Fruit fly (Drosophila melanogaster) whole organism, wandering third instar larva: Measurements from ENCODE around the gene ctrip.
A peak's percentile ranks its signal among the peaks of the same experiment; 100 is the strongest.

Experiments
- Abd-B ChIP-seq: fragments of >200 bp; optimal IDR thresholded peaks from 2 replicates; lab custom pipeline; 2017; ENCODE audit warnings: missing biosample characterization, missing genetic modification characterization
- CrebA ChIP-seq: fragments of 200-800 bp; sonication (Bioruptor generic); optimal IDR thresholded peaks from 2 replicates; lab custom pipeline; 2016; ENCODE audit warnings: missing biosample characterization, mild to moderate bottlenecking, missing genetic modification characterization, borderline replicate concordance
- Dfd ChIP-seq: fragments of >200 bp; optimal IDR thresholded peaks from 2 replicates; lab custom pipeline; 2017; ENCODE audit warnings: missing biosample characterization, missing genetic modification characterization
- Dif ChIP-seq: fragments of 200-275, 200-300 bp; sonication (Bioruptor generic); optimal IDR thresholded peaks from 2 replicates; lab custom pipeline; 2018; ENCODE audit warnings: missing biosample characterization, missing genetic modification characterization; ENCODE audit not compliant: partially characterized antibody
- GATAd ChIP-seq: sonication (Bioruptor generic); optimal IDR thresholded peaks from 2 replicates; lab custom pipeline; 2016; ENCODE audit warnings: missing biosample characterization, missing genetic modification characterization
- HLH106 ChIP-seq: fragments of 200-800 bp; optimal IDR thresholded peaks from 3 replicates; lab custom pipeline; 2019; ENCODE audit warnings: missing biosample characterization, mild to moderate bottlenecking, missing genetic modification characterization, moderate library complexity
- Hnf4 ChIP-seq: fragments of 200-800 bp; sonication (Bioruptor generic); optimal IDR thresholded peaks from 2 replicates; lab custom pipeline; 2016; ENCODE audit warnings: missing biosample characterization, mild to moderate bottlenecking, missing genetic modification characterization
- Hr78 ChIP-seq: fragments of >200 bp; optimal IDR thresholded peaks from 2 replicates; lab custom pipeline; 2017; ENCODE audit warnings: missing biosample characterization, missing genetic modification characterization
- Hr83 ChIP-seq: fragments of 200-300 bp; sonication (Bioruptor generic); optimal IDR thresholded peaks from 2 replicates; lab custom pipeline; 2016; ENCODE audit warnings: missing biosample characterization, mild to moderate bottlenecking, missing genetic modification characterization, moderate library complexity; ENCODE audit not compliant: poor library complexity, severe bottlenecking
- Jra ChIP-seq: sonication (Bioruptor generic); optimal IDR thresholded peaks from 2 replicates; lab custom pipeline; 2016; ENCODE audit warnings: missing biosample characterization, missing genetic modification characterization
- Myc ChIP-seq: fragments of >200 bp; optimal IDR thresholded peaks from 2 replicates; lab custom pipeline; 2017
- N ChIP-seq: fragments of >200 bp; optimal IDR thresholded peaks from 2 replicates; lab custom pipeline; 2018; ENCODE audit warnings: missing biosample characterization, missing external identifiers, missing genetic modification characterization
- OdsH ChIP-seq: fragments of 200-800 bp; sonication (Bioruptor generic); optimal IDR thresholded peaks from 2 replicates; lab custom pipeline; 2016; ENCODE audit warnings: missing biosample characterization, mild to moderate bottlenecking, missing genetic modification characterization
- Rel ChIP-seq, 2 experiments: fragments of 200-800 bp; sonication (Bioruptor generic) in 1 of 2; optimal IDR thresholded peaks; 2 replicates in 1 of 2; 3 replicates in 1 of 2; lab custom pipeline; 2016 to 2019; ENCODE audit warnings: mild to moderate bottlenecking in 2 of 2, missing biosample characterization in 2 of 2, missing genetic modification characterization in 2 of 2, moderate library complexity in 1 of 2
- Vsx2 ChIP-seq: fragments of 200-300, 225-300 bp; sonication (Bioruptor generic); optimal IDR thresholded peaks from 2 replicates; lab custom pipeline; 2018; ENCODE audit warnings: missing biosample characterization, missing genetic modification characterization; ENCODE audit not compliant: partially characterized antibody
- dl ChIP-seq, 2 experiments: fragments of 175-275, 200-275 bp in 1 of 2; fragments of 200-275 bp in 1 of 2; sonication (Bioruptor generic); optimal IDR thresholded peaks; lab custom pipeline; 2018; ENCODE audit warnings: mild to moderate bottlenecking in 2 of 2, missing biosample characterization in 2 of 2, missing genetic modification characterization in 2 of 2, moderate library complexity in 2 of 2; ENCODE audit not compliant: partially characterized antibody in 2 of 2, insufficient read depth in 1 of 2
- dmrt93B ChIP-seq: fragments of 200-800 bp; sonication (Bioruptor generic); optimal IDR thresholded peaks from 2 replicates; lab custom pipeline; 2018; ENCODE audit warnings: missing biosample characterization, mild to moderate bottlenecking, missing genetic modification characterization
- ey ChIP-seq: fragments of 200-800 bp; sonication (Bioruptor generic); optimal IDR thresholded peaks from 2 replicates; lab custom pipeline; 2016; ENCODE audit warnings: missing biosample characterization, missing genetic modification characterization
- foxo ChIP-seq, 2 experiments: fragments of 200-800 bp; sonication (Bioruptor generic); optimal IDR thresholded peaks; 2 replicates in 1 of 2; 3 replicates in 1 of 2; lab custom pipeline; 2016 to 2017; ENCODE audit warnings: missing biosample characterization in 2 of 2, missing genetic modification characterization in 2 of 2
- fru ChIP-seq: fragments of 200-800 bp; sonication (Bioruptor generic); optimal IDR thresholded peaks from 3 replicates; lab custom pipeline; 2016; ENCODE audit warnings: missing biosample characterization, mild to moderate bottlenecking, missing genetic modification characterization
- h ChIP-seq: fragments of 200-800 bp; sonication (Bioruptor generic); optimal IDR thresholded peaks from 3 replicates; lab custom pipeline; 2016; ENCODE audit warnings: missing biosample characterization, mild to moderate bottlenecking, missing genetic modification characterization
- jim ChIP-seq: fragments of 175-275, 200-325 bp; sonication (Bioruptor generic); optimal IDR thresholded peaks from 2 replicates; lab custom pipeline; 2016; ENCODE audit warnings: missing biosample characterization, mild to moderate bottlenecking, missing genetic modification characterization
- lola ChIP-seq: fragments of >200 bp; optimal IDR thresholded peaks from 2 replicates; lab custom pipeline; 2017; ENCODE audit warnings: missing biosample characterization, missing genetic modification characterization
- pan ChIP-seq: fragments of >200 bp; optimal IDR thresholded peaks from 2 replicates; lab custom pipeline; 2017
- psq ChIP-seq: fragments of 200-800 bp; sonication (Bioruptor generic); optimal IDR thresholded peaks from 3 replicates; lab custom pipeline; 2017; ENCODE audit warnings: missing biosample characterization, mild to moderate bottlenecking, missing genetic modification characterization, moderate library complexity
- rgr ChIP-seq: fragments of 200-800 bp; sonication (Bioruptor generic); optimal IDR thresholded peaks from 3 replicates; lab custom pipeline; 2016; ENCODE audit warnings: missing biosample characterization, mild to moderate bottlenecking, missing genetic modification characterization
- sage ChIP-seq: fragments of 200-800 bp; sonication (Bioruptor generic); optimal IDR thresholded peaks from 2 replicates; lab custom pipeline; 2016; ENCODE audit warnings: missing biosample characterization, mild to moderate bottlenecking, missing genetic modification characterization
- sv ChIP-seq: fragments of 200-800 bp; sonication (Bioruptor generic); optimal IDR thresholded peaks from 3 replicates; lab custom pipeline; 2016; ENCODE audit warnings: missing biosample characterization, missing genetic modification characterization
- tai ChIP-seq: sonication (Bioruptor generic); optimal IDR thresholded peaks from 2 replicates; lab custom pipeline; 2016; ENCODE audit warnings: missing biosample characterization, missing genetic modification characterization
- usp ChIP-seq: fragments of >200 bp; optimal IDR thresholded peaks from 2 replicates; lab custom pipeline; 2017; ENCODE audit warnings: missing biosample characterization, missing genetic modification characterization
- woc ChIP-seq: sonication (Bioruptor generic); optimal IDR thresholded peaks from 2 replicates; lab custom pipeline; 2016; ENCODE audit warnings: missing biosample characterization, mild to moderate bottlenecking, missing genetic modification characterization

ctrip gene

dm6 chr3R:4804828-4805707 lies 6.8 kb downstream of the ctrip start:
- TF ChIP-seq Rel (GFP tag; optimal IDR thresholded peaks at IDR 0.05; lab: Kevin White, UChicago) (no peak), Rel (tag; optimal IDR thresholded peaks at IDR 0.05; lab: Kevin White, UChicago) (peak; percentile 2), h (GFP tag; lab: Kevin White, UChicago) (no peak), lola (GFP tag; lab: Kevin White, UChicago) (no peak), N (GFP tag; lab: Kevin White, UChicago) (no peak), Myc (no peak), sv (peak; percentile 22), sage (GFP tag; lab: Kevin White, UChicago) (no peak), GATAd (GFP tag; lab: Kevin White, UChicago) (no peak), ey (GFP tag; lab: Kevin White, UChicago) (no peak), OdsH (no peak)

dm6 chr3R:4804126-4804649 lies 7.7 kb downstream of the ctrip start:
- no peak for TF ChIP-seq woc (GFP tag; lab: Kevin White, UChicago)
- no peak for TF ChIP-seq dl (GFP tag; optimal IDR thresholded peaks at IDR 0.05; lab: Kevin White, UChicago; ENCODE audit: insufficient read depth in 1 of 2, partially characterized antibody in 2 of 2)
- no peak for TF ChIP-seq fru
- no peak for TF ChIP-seq CrebA
- TF ChIP-seq pan, result no peak
- TF ChIP-seq Dfd, result no peak
- TF ChIP-seq tai (GFP tag; lab: Kevin White, UChicago), result no peak
- no peak for TF ChIP-seq HLH106
- TF ChIP-seq Dif, result no peak
- TF ChIP-seq Rel (GFP tag; optimal IDR thresholded peaks at IDR 0.05; lab: Kevin White, UChicago), result no peak
- no peak for TF ChIP-seq Rel (tag; optimal IDR thresholded peaks at IDR 0.05; lab: Kevin White, UChicago)
- TF ChIP-seq N (GFP tag; lab: Kevin White, UChicago), result no peak
- no peak for TF ChIP-seq sv
- TF ChIP-seq Hr78 (GFP tag; lab: Kevin White, UChicago), result no peak

DNA sequence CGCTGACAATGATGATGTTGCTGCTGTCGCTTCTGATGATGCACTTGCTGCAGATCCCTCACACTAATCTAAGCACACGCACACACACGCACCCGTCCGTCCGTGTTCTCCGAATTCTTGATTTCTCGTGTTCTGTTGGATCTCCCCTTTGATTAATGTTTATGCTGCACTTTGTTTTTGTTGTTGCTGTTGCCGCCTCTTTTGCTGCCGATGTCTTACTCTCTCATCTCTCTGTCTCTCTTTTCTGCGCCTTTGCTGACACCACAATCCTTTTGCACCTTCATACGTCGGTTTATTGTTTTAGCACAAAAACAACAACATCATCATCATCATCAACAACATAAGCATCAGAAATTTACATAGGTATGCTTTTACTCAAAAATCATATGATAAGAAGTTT lies 13.9 kb downstream of the ctrip start:
- no peak for TF ChIP-seq Vsx2 (GFP tag; lab: Kevin White, UChicago)
- peak; percentile 19 for TF ChIP-seq psq

- TF ChIP-seq dl (GFP tag; optimal IDR thresholded peaks at IDR 0.05; lab: Kevin White, UChicago; ENCODE audit: insufficient read depth in 1 of 2, partially characterized antibody in 2 of 2) (no peak), Hr78 (GFP tag; lab: Kevin White, UChicago) (no peak), Dif (no peak), rgr (no peak), h (GFP tag; lab: Kevin White, UChicago) (no peak)
Measured at dm6 chr3R:4797585-4797984, 14.3 kb downstream of the ctrip start.

dm6 chr3R:4784622-4785021 lies 27.3 kb downstream of the ctrip start, which contains the start of gene Ccdc39:
Ccdc39 (minus strand) TSS chr3R:4784722.
- TF ChIP-seq N (GFP tag; lab: Kevin White, UChicago) (no peak), psq (no peak)

DNA sequence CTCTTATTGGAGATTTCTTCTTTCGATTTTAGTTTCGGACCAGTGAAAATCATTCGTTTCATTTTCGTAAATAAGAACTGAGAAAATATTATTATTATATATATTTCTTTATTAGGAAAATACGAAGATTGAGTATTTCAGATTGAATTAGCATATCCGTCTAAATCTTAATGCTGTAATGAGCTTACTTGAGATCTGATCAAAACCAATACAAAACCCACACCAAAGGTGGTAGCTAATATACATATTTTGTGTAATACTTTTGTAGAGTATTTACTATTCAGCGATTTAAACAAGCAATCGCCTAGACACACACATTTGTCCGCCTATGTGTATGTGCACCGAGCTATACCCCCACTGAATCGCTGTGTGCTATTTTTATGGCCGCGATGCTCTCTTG lies 31.2 kb downstream of the ctrip start:
- TF ChIP-seq Hr78 (GFP tag; lab: Kevin White, UChicago) (no peak), Jra (GFP tag; lab: Kevin White, UChicago) (no peak), Hr83 (GFP tag; lab: Kevin White, UChicago) (no peak), Abd-B (GFP tag; lab: Kevin White, UChicago) (no peak), Hnf4 (GFP tag; lab: Kevin White, UChicago) (no peak), foxo (GFP tag; optimal IDR thresholded peaks at IDR 0.05; lab: Kevin White, UChicago) (no peak), rgr (no peak), h (GFP tag; lab: Kevin White, UChicago) (no peak), sage (GFP tag; lab: Kevin White, UChicago) (no peak), usp (GFP tag; lab: Kevin White, UChicago) (no peak), dmrt93B (no peak), jim (GFP tag; lab: Kevin White, UChicago) (no peak), pan (no peak)
